Fruit fly (Drosophila melanogaster) whole organism, embryonic: Measurements from ENCODE around the gene Cdk1.

Experiments
- Bgb ChIP-seq: fragments of 200-800 bp; sonication (Bioruptor generic); IDR thresholded peaks from 2 replicates; pipeline ENCODE4 v1.3.6; 2022; ENCODE audit warnings: missing biosample characterization, missing genetic modification characterization; ENCODE audit not compliant: partially characterized antibody
- CG10267 ChIP-seq: fragments of 200-800 bp; sonication (Bioruptor generic); optimal IDR thresholded peaks from 2 replicates; lab custom pipeline; 2018; ENCODE audit warnings: missing biosample characterization, mild to moderate bottlenecking, missing genetic modification characterization, moderate library complexity
- CG13287 ChIP-seq: fragments of 200-800 bp; sonication (Bioruptor generic); IDR thresholded peaks from 2 replicates; pipeline ENCODE4 v1.3.6; 2022; ENCODE audit warnings: missing biosample characterization, missing genetic modification characterization; ENCODE audit not compliant: partially characterized antibody
- CG14860 ChIP-seq: fragments of 200-800 bp; sonication (Bioruptor generic); IDR thresholded peaks from 3 replicates; pipeline ENCODE4 v1.3.6; 2022; ENCODE audit warnings: missing biosample characterization, missing genetic modification characterization; ENCODE audit not compliant: partially characterized antibody
- CG15073 ChIP-seq: fragments of 200-800 bp; sonication (Bioruptor generic); optimal IDR thresholded peaks from 2 replicates; lab custom pipeline; 2016; ENCODE audit warnings: missing biosample characterization, missing genetic modification characterization
- CG1603 ChIP-seq: fragments of 200-800 bp; sonication (Bioruptor generic); optimal IDR thresholded peaks from 2 replicates; lab custom pipeline; 2019; ENCODE audit warnings: missing biosample characterization, mild to moderate bottlenecking, missing genetic modification characterization, moderate library complexity
- CG2116 ChIP-seq: fragments of 200-800 bp; sonication (Bioruptor generic); optimal IDR thresholded peaks from 3 replicates; lab custom pipeline; 2018; ENCODE audit warnings: missing biosample characterization, mild to moderate bottlenecking, missing genetic modification characterization
- CG30020 ChIP-seq: fragments of 200-800 bp; optimal IDR thresholded peaks from 2 replicates; lab custom pipeline; 2019; ENCODE audit warnings: missing biosample characterization, mild to moderate bottlenecking, missing genetic modification characterization, moderate library complexity
- CG3407 ChIP-seq: fragments of 200-800 bp; sonication (Bioruptor generic); optimal IDR thresholded peaks from 2 replicates; lab custom pipeline; 2018; ENCODE audit warnings: missing biosample characterization, mild to moderate bottlenecking, missing genetic modification characterization
- CG34224 ChIP-seq: fragments of 200-800 bp; sonication (Bioruptor generic); IDR thresholded peaks from 3 replicates; pipeline ENCODE4 v1.3.6; 2022; ENCODE audit warnings: missing biosample characterization, missing genetic modification characterization; ENCODE audit not compliant: partially characterized antibody
- CG3995 ChIP-seq: fragments of 200-800 bp; sonication (Bioruptor generic); optimal IDR thresholded peaks from 3 replicates; lab custom pipeline; 2016; ENCODE audit warnings: missing biosample characterization, missing genetic modification characterization
- CG5180 ChIP-seq: fragments of 200-800 bp; sonication (Bioruptor generic); optimal IDR thresholded peaks from 3 replicates; lab custom pipeline; 2017; ENCODE audit warnings: missing biosample characterization, missing genetic modification characterization, mild to moderate bottlenecking, moderate library complexity, missing genetic modification reagents
- CG6683 ChIP-seq: fragments of 200-800 bp; sonication (Bioruptor generic); optimal IDR thresholded peaks from 2 replicates; lab custom pipeline; 2017; ENCODE audit warnings: missing biosample characterization, mild to moderate bottlenecking, missing genetic modification characterization, missing genetic modification reagents
- CG6791 ChIP-seq: fragments of 200-800 bp; sonication (Bioruptor generic); IDR thresholded peaks from 3 replicates; pipeline ENCODE4 v1.3.6; 2022; ENCODE audit warnings: missing biosample characterization, missing genetic modification characterization; ENCODE audit not compliant: partially characterized antibody
- CG7271 ChIP-seq: fragments of 200-800 bp; sonication (Bioruptor generic); optimal IDR thresholded peaks from 2 replicates; lab custom pipeline; 2018; ENCODE audit warnings: missing biosample characterization, mild to moderate bottlenecking, missing genetic modification characterization, moderate library complexity
- CG7963 ChIP-seq: fragments of 200-800 bp; sonication (Bioruptor generic); IDR thresholded peaks from 3 replicates; pipeline ENCODE4 v1.3.6; 2022; ENCODE audit warnings: missing biosample characterization, missing genetic modification characterization; ENCODE audit not compliant: partially characterized antibody
- Deaf1 ChIP-seq: fragments of 200-800 bp; optimal IDR thresholded peaks from 3 replicates; lab custom pipeline; 2019; ENCODE audit warnings: missing biosample characterization, mild to moderate bottlenecking, missing genetic modification characterization, moderate library complexity
- Dll ChIP-seq: fragments of 200-800 bp; sonication (Bioruptor generic); IDR thresholded peaks from 4 replicates; pipeline ENCODE4 v1.3.6; 2022; ENCODE audit warnings: missing biosample characterization, missing genetic modification characterization; ENCODE audit not compliant: partially characterized antibody
- Doc3 ChIP-seq: fragments of 200-800 bp; sonication (Bioruptor generic); IDR thresholded peaks from 3 replicates; pipeline ENCODE4 v1.3.6; 2022; ENCODE audit warnings: missing biosample characterization, missing genetic modification characterization; ENCODE audit not compliant: partially characterized antibody
- Dref ChIP-seq: fragments of 200-800 bp; sonication (Bioruptor generic); IDR thresholded peaks from 2 replicates; pipeline ENCODE4 v1.3.6; 2022; ENCODE audit warnings: missing biosample characterization, missing genetic modification characterization
- HLH4C ChIP-seq: fragments of 200-800 bp; sonication (Bioruptor generic); IDR thresholded peaks from 3 replicates; pipeline ENCODE4 v1.3.6; 2022; ENCODE audit warnings: missing biosample characterization, missing genetic modification characterization; ENCODE audit not compliant: partially characterized antibody
- HLH54F ChIP-seq: fragments of 200-800 bp; sonication (Bioruptor generic); optimal IDR thresholded peaks from 3 replicates; lab custom pipeline; 2016; ENCODE audit warnings: missing biosample characterization, missing genetic modification characterization
- Hr78 ChIP-seq, 2 experiments: fragments of 200-800 bp in 1 of 2; fragments of >200 bp in 1 of 2; sonication (Bioruptor generic) in 1 of 2; optimal IDR thresholded peaks; 2 replicates each; lab custom pipeline; 2017 to 2019; ENCODE audit warnings: missing biosample characterization in 2 of 2, missing genetic modification characterization in 2 of 2, mild to moderate bottlenecking in 1 of 2, moderate library complexity in 1 of 2
- MESR4 ChIP-seq: fragments of 200-800 bp; sonication (Bioruptor generic); optimal IDR thresholded peaks from 2 replicates; lab custom pipeline; 2018; ENCODE audit warnings: missing biosample characterization, mild to moderate bottlenecking, missing genetic modification characterization, moderate library complexity
- Max ChIP-seq: fragments of 200-800 bp; sonication (Bioruptor generic); optimal IDR thresholded peaks from 2 replicates; lab custom pipeline; 2016; ENCODE audit warnings: missing biosample characterization, mild to moderate bottlenecking, missing genetic modification characterization
- Med ChIP-seq: fragments of 200-800 bp; sonication (Bioruptor generic); peaks from one replicate; lab custom pipeline; 2016; ENCODE audit warnings: missing biosample characterization, missing genetic modification characterization, mild to moderate bottlenecking, inconsistent platforms, moderate library complexity
- Myb ChIP-seq: fragments of 200-800 bp; sonication (Bioruptor generic); optimal IDR thresholded peaks from 2 replicates; lab custom pipeline; 2016; ENCODE audit warnings: missing biosample characterization, missing genetic modification characterization
- Pdp1 ChIP-seq, 2 experiments: fragments of 200-800 bp; sonication (Bioruptor generic); optimal IDR thresholded peaks; 3 replicates each; lab custom pipeline; 2016; ENCODE audit warnings: missing biosample characterization in 2 of 2, missing genetic modification characterization in 2 of 2, mild to moderate bottlenecking in 1 of 2, moderate library complexity in 1 of 2
- YL-1 ChIP-seq: fragments of 200-800 bp; sonication (Bioruptor generic); optimal IDR thresholded peaks from 3 replicates; lab custom pipeline; 2017; ENCODE audit warnings: missing biosample characterization, mild to moderate bottlenecking, missing genetic modification characterization
- amos ChIP-seq: fragments of 200-800 bp; sonication (Bioruptor generic); IDR thresholded peaks from 2 replicates; pipeline ENCODE4 v1.3.6; 2022; ENCODE audit warnings: missing biosample characterization, missing genetic modification characterization; ENCODE audit not compliant: partially characterized antibody
- bbx ChIP-seq: fragments of 200-800 bp; sonication (Bioruptor generic); IDR thresholded peaks from 2 replicates; pipeline ENCODE4 v1.3.6; 2022; ENCODE audit warnings: missing biosample characterization, missing genetic modification characterization; ENCODE audit not compliant: partially characterized antibody
- bigmax ChIP-seq: fragments of 200-800 bp; sonication (Bioruptor generic); optimal IDR thresholded peaks from 2 replicates; lab custom pipeline; 2018; ENCODE audit warnings: missing biosample characterization, mild to moderate bottlenecking, missing genetic modification characterization
- chinmo ChIP-seq: fragments of 200-800 bp; sonication (Bioruptor generic); IDR thresholded peaks from 4 replicates; pipeline ENCODE4 v1.3.6; 2022; ENCODE audit warnings: missing biosample characterization, missing genetic modification characterization; ENCODE audit not compliant: partially characterized antibody
- chm ChIP-seq: fragments of 200-800 bp; sonication (Bioruptor generic); IDR thresholded peaks from 2 replicates; pipeline ENCODE4 v1.3.6; 2022; ENCODE audit warnings: missing biosample characterization, missing genetic modification characterization
- en ChIP-seq: fragments of 200-800 bp; sonication (Bioruptor generic); optimal IDR thresholded peaks from 2 replicates; lab custom pipeline; 2016; ENCODE audit warnings: missing biosample characterization, missing genetic modification characterization
- inv ChIP-seq: fragments of 200-800 bp; sonication (Bioruptor generic); IDR thresholded peaks from 2 replicates; pipeline ENCODE4 v1.3.6; 2022; ENCODE audit warnings: missing biosample characterization, missing genetic modification characterization; ENCODE audit not compliant: partially characterized antibody
- kah ChIP-seq: fragments of 200-800 bp; sonication (Bioruptor generic); optimal IDR thresholded peaks from 2 replicates; lab custom pipeline; 2018; ENCODE audit warnings: missing biosample characterization, mild to moderate bottlenecking, missing genetic modification characterization
- mam ChIP-seq: fragments of 200-800 bp; sonication (Bioruptor generic); optimal IDR thresholded peaks from 3 replicates; lab custom pipeline; 2016; ENCODE audit warnings: missing biosample characterization, missing genetic modification characterization
- onecut ChIP-seq: fragments of 200-800 bp; sonication (Bioruptor generic); IDR thresholded peaks from 2 replicates; pipeline ENCODE4 v1.3.6; 2022; ENCODE audit warnings: missing biosample characterization, missing genetic modification characterization
- org-1 ChIP-seq: fragments of 200-800 bp; sonication (Bioruptor generic); optimal IDR thresholded peaks from 2 replicates; lab custom pipeline; 2017; ENCODE audit warnings: missing biosample characterization, missing genetic modification characterization
- peb ChIP-seq: fragments of 200-800 bp; sonication (Bioruptor generic); IDR thresholded peaks from 2 replicates; pipeline ENCODE4 v1.3.6; 2022; ENCODE audit warnings: missing biosample characterization, missing genetic modification characterization
- pfk ChIP-seq: fragments of 200-800 bp; sonication (Bioruptor generic); optimal IDR thresholded peaks from 2 replicates; lab custom pipeline; 2018; ENCODE audit warnings: missing biosample characterization, mild to moderate bottlenecking, missing genetic modification characterization, moderate library complexity
- pros ChIP-seq: fragments of 200-800 bp; sonication (Bioruptor generic); optimal IDR thresholded peaks from 3 replicates; lab custom pipeline; 2019; ENCODE audit warnings: missing biosample characterization, mild to moderate bottlenecking, missing genetic modification characterization, moderate library complexity
- slbo ChIP-seq: fragments of 200-800 bp; sonication (Bioruptor generic); IDR thresholded peaks from 2 replicates; pipeline ENCODE4 v1.3.6; 2022; ENCODE audit warnings: missing biosample characterization, missing genetic modification characterization
- sr ChIP-seq: fragments of 200-800 bp; sonication (Bioruptor generic); IDR thresholded peaks from 3 replicates; pipeline ENCODE4 v1.3.6; 2022; ENCODE audit warnings: missing biosample characterization, missing genetic modification characterization
- tap ChIP-seq: fragments of 200-800 bp; optimal IDR thresholded peaks from 3 replicates; lab custom pipeline; 2019; ENCODE audit warnings: missing biosample characterization, mild to moderate bottlenecking, missing genetic modification characterization, moderate library complexity
- wor ChIP-seq: fragments of 200-800 bp; sonication (Bioruptor generic); IDR thresholded peaks from 2 replicates; pipeline ENCODE4 v1.3.6; 2022; ENCODE audit warnings: missing biosample characterization, missing genetic modification characterization
- zen2 ChIP-seq: fragments of 200-800 bp; sonication (Bioruptor generic); IDR thresholded peaks from 3 replicates; pipeline ENCODE4 v1.3.6; 2022; ENCODE audit warnings: missing biosample characterization, missing genetic modification characterization; ENCODE audit not compliant: partially characterized antibody

Cdk1 gene

DNA sequence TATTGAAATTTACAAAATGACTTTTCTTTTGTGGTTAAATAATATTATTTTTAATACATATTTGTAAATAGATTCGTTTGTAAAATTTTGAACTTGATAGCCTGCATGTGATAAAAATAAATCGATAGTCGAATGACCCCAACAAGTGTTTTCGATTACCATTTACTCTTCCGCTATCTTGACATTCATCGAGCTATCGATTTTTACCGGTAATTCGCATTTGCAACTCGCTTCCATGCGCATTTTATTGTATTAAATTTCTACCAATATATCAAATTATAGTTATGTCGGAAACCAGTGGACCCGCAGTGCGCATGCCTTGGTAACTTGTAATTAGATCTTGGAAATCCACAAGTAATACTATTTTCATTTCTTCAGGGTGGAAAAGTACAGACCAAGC is 32.9 kb upstream of the Cdk1 start, which contains the start of gene RfC3 (continued):
- TF ChIP-seq Dll (GFP tag; lab: Robert Waterston, UW) (peak; percentile 85), tap (tag; lab: Kevin White, UChicago) (no peak), pfk (GFP tag; lab: Kevin White, UChicago) (peak; percentile 48), CG34224 (peak; percentile 98), wor (no peak), CG6791 (GFP tag; lab: Robert Waterston, UW) (peak; percentile 89), CG15073 (GFP tag; lab: Kevin White, UChicago) (no peak), HLH4C (GFP tag; lab: Robert Waterston, UW) (peak; percentile 98), kah (GFP tag; lab: Kevin White, UChicago) (peak; percentile 62), onecut (peak; percentile 54; the same call in 1 of the 2 replicates), zen2 (GFP tag; lab: Robert Waterston, UW) (peak; percentile 96), Max (GFP tag; lab: Kevin White, UChicago) (peak; percentile 28), CG1603 (peak; percentile 99), CG14860 (GFP tag; lab: Robert Waterston, UW) (peak; percentile 91), Doc3 (GFP tag; lab: Robert Waterston, UW) (peak; percentile 75), MESR4 (GFP tag; lab: Kevin White, UChicago) (peak; percentile 29), mam (GFP tag; lab: Kevin White, UChicago) (no peak), Hr78 (GFP tag; optimal IDR thresholded peaks at IDR 0.05; lab: Kevin White, UChicago) (peak in 1 of 2 experiments; percentile 93), chinmo (peak; percentile 84; the same call in 1 of the 4 replicates), CG10267 (peak; percentile 21), CG2116 (peak; percentile 94), CG30020 (peak; percentile 92), YL-1 (GFP tag; lab: Kevin White, UChicago) (peak; percentile 38), Bgb (peak; percentile 83), CG7963 (peak; percentile 94), Med (GFP tag; lab: Kevin White, UChicago) (peak; percentile 54), CG13287 (GFP tag; lab: Robert Waterston, UW) (peak; percentile 92), bbx (GFP tag; lab: Robert Waterston, UW) (peak; percentile 95), Myb (GFP tag; lab: Kevin White, UChicago) (peak; percentile 85), chm (no peak), sr (GFP tag; lab: Robert Waterston, UW) (no peak), CG3407 (no peak), Deaf1 (no peak), amos (GFP tag; lab: Robert Waterston, UW) (peak; percentile 76; the same call in 1 of the 2 replicates), org-1 (GFP tag; lab: Kevin White, UChicago) (no peak), Dref (GFP tag; lab: Robert Waterston, UW) (peak; percentile 95)

DNA sequence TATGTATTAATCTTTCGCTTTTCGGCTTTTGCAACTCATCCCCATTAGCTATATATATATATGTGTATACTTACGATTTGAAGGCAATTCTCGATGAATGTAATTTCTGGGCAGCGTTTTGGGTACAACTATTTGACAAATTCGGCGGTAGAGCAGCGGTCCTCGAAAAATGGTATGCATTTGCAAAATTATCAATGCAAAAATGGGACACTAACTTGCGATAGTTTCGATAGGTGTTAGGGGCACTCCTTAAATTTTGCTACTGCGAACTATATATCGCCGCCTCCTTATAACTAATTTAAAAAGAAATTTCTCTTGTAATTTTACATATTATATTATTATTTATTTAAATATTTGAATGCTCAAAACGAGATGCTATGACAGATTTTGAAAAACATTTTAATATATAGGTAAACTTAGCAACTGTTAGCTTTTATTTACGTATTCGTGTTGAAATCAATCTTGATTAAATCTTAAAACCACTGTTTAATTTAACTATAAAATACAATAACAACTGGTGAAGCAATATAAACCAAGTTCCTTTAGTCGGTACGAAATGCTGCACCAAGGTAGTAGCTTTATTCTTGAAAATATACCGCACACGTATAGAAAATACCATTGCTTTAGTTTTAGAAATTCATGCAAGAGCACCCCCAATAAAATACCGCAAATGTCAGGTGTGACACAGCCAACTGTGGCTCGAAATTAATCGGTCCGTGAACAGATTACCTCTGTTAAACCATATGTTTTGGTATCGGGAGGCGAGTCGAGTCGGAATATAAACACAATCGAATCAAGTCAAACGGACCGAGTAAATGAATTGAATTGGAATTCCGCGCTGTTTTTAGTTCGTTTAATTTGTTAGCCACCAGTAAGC is 27.4 kb upstream of the Cdk1 start, which contains the start of the genes CG5355 and Klp31E:
Gene CG5355, minus strand, starts transcription at position 213 of the 877 bp plus-strand sequence.
Gene Klp31E, plus strand, starts transcription at position 767 of the 877 bp plus-strand sequence.
- no peak for TF ChIP-seq kah (GFP tag; lab: Kevin White, UChicago)
- TF ChIP-seq en (GFP tag; lab: Kevin White, UChicago) = peak; percentile 32
- peak; percentile 49 for TF ChIP-seq HLH54F (GFP tag; lab: Kevin White, UChicago)
- peak in 1 of 2 experiments; percentile 62 for TF ChIP-seq Pdp1 (GFP tag; optimal IDR thresholded peaks at IDR 0.05; lab: Kevin White, UChicago)
- TF ChIP-seq inv (GFP tag; lab: Robert Waterston, UW) = peak; percentile 57
- TF ChIP-seq CG5180 (GFP tag; lab: Kevin White, UChicago) = no peak
- peak; percentile 81 for TF ChIP-seq slbo (GFP tag; lab: Robert Waterston, UW)
- no peak for TF ChIP-seq CG7271 (tag; lab: Kevin White, UChicago)
- TF ChIP-seq peb (GFP tag; lab: Robert Waterston, UW) = no peak
- no peak for TF ChIP-seq pros (GFP tag; lab: Kevin White, UChicago)
- peak; percentile 10 for TF ChIP-seq CG3995 (GFP tag; lab: Kevin White, UChicago)
- no peak for TF ChIP-seq bigmax
- no peak for TF ChIP-seq CG6683 (GFP tag; lab: Kevin White, UChicago)
